Worm (Caenorhabditis elegans): Measurements from ENCODE around the gene F13C5.3.

DNA sequence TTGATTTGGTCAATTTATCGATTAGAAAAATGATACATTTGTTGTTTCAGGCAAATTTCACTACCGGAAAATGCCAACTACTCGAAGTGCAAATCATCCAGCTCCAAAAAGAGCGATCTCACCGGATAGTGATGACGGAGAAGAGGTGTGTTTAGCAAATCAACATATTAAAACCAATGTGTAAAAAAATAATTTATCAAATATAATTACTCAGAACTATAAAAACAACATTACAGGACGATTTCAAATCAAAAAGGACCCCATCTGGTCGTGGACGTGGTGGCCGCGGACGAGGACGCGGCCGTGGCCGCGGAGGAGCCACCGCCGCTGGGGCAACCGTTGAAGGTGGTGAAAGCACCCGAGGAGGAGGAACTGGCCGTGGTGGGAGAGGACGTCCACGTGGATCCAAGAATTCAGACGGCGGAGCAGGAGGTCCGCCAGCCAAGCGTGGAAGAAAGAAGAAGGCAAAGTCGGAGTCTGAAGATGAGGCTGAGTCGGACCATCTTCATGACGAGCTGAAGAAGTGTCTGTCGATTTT lies 5.4 kb downstream of the F13C5.3 start, which contains the start of gene F13C5.2:
- no peak for TF ChIP-seq snpc-4 (tag; optimal IDR thresholded peaks at IDR 0.05)
- no peak for TF ChIP-seq tbx-2 (tag; optimal IDR thresholded peaks at IDR 0.05)
- no peak for TF ChIP-seq nhr-11 (tag; optimal IDR thresholded peaks at IDR 0.05)

All from whole organism, L3 larva.